Fruit fly (Drosophila melanogaster) whole organism, embryonic: ENCODE results near the gene Sema5c.

Experiments
- Blimp-1 ChIP-seq: fragments of 200-800 bp; sonication (Bioruptor generic); optimal IDR thresholded peaks from 3 replicates; lab custom pipeline; 2018; ENCODE audit warnings: missing biosample characterization, missing genetic modification characterization, mild to moderate bottlenecking, moderate library complexity, missing genetic modification reagents
- CG11504 ChIP-seq: fragments of 200-800 bp; sonication (Bioruptor generic); optimal IDR thresholded peaks from 3 replicates; lab custom pipeline; 2019; ENCODE audit warnings: missing biosample characterization, mild to moderate bottlenecking, missing genetic modification characterization, moderate library complexity
- CG11695 ChIP-seq: fragments of 200-800 bp; sonication (Bioruptor generic); IDR thresholded peaks from 3 replicates; pipeline ENCODE4 v1.3.6; 2022; ENCODE audit warnings: missing biosample characterization, missing genetic modification characterization
- CG12155 ChIP-seq: fragments of 200-800 bp; sonication (Bioruptor generic); optimal IDR thresholded peaks from 3 replicates; lab custom pipeline; 2016; ENCODE audit warnings: missing biosample characterization, missing genetic modification characterization
- CG12219 ChIP-seq: fragments of 200-800 bp; sonication (Bioruptor generic); optimal IDR thresholded peaks from 3 replicates; lab custom pipeline; 2018; ENCODE audit warnings: missing biosample characterization, mild to moderate bottlenecking, missing genetic modification characterization
- CG12769 ChIP-seq: fragments of 200-800 bp; sonication (Bioruptor generic); optimal IDR thresholded peaks from 2 replicates; lab custom pipeline; 2019; ENCODE audit warnings: missing biosample characterization, mild to moderate bottlenecking, missing genetic modification characterization, moderate library complexity
- CG13287 ChIP-seq: fragments of 200-800 bp; sonication (Bioruptor generic); IDR thresholded peaks from 2 replicates; pipeline ENCODE4 v1.3.6; 2022; ENCODE audit warnings: missing biosample characterization, missing genetic modification characterization; ENCODE audit not compliant: partially characterized antibody
- CG1603 ChIP-seq: fragments of 200-800 bp; sonication (Bioruptor generic); optimal IDR thresholded peaks from 2 replicates; lab custom pipeline; 2019; ENCODE audit warnings: missing biosample characterization, mild to moderate bottlenecking, missing genetic modification characterization, moderate library complexity
- CG17359 ChIP-seq: fragments of 200-800 bp; sonication (Bioruptor generic); optimal IDR thresholded peaks from 3 replicates; lab custom pipeline; 2018; ENCODE audit warnings: missing biosample characterization, mild to moderate bottlenecking, missing genetic modification characterization, moderate library complexity
- CG17829 ChIP-seq: fragments of 200-800 bp; optimal IDR thresholded peaks from 2 replicates; lab custom pipeline; 2019; ENCODE audit warnings: missing biosample characterization, mild to moderate bottlenecking, missing genetic modification characterization, moderate library complexity
- CG18619 ChIP-seq: fragments of 200-800 bp; sonication (Bioruptor generic); optimal IDR thresholded peaks from 3 replicates; lab custom pipeline; 2017; ENCODE audit warnings: missing biosample characterization, mild to moderate bottlenecking, missing genetic modification characterization
- CG3281 ChIP-seq: fragments of 200-800 bp; sonication (Bioruptor generic); optimal IDR thresholded peaks from 3 replicates; lab custom pipeline; 2017; ENCODE audit warnings: missing biosample characterization, mild to moderate bottlenecking, missing genetic modification characterization
- CG34376 ChIP-seq: fragments of 200-800 bp; sonication (Bioruptor generic); optimal IDR thresholded peaks from 2 replicates; lab custom pipeline; 2018; ENCODE audit warnings: missing biosample characterization, mild to moderate bottlenecking, missing genetic modification characterization
- CG4730 ChIP-seq: fragments of 200-800 bp; sonication (Bioruptor generic); IDR thresholded peaks from 2 replicates; pipeline ENCODE4 v1.3.6; 2022; ENCODE audit warnings: missing biosample characterization, missing genetic modification characterization
- CG6689 ChIP-seq: fragments of 200-800 bp; sonication (Bioruptor generic); IDR thresholded peaks from 2 replicates; pipeline ENCODE4 v1.3.6; 2022; ENCODE audit warnings: missing biosample characterization, missing genetic modification characterization
- CG7786 ChIP-seq: fragments of 200-800 bp; sonication (Bioruptor generic); optimal IDR thresholded peaks from 2 replicates; lab custom pipeline; 2016; ENCODE audit warnings: missing biosample characterization, missing genetic modification characterization
- CG8359 ChIP-seq: fragments of 200-800 bp; sonication (Bioruptor generic); optimal IDR thresholded peaks from 2 replicates; lab custom pipeline; 2017; ENCODE audit warnings: missing biosample characterization, mild to moderate bottlenecking, missing genetic modification characterization, borderline replicate concordance
- CG8924 ChIP-seq: fragments of 200-800 bp; optimal IDR thresholded peaks from 3 replicates; lab custom pipeline; 2019; ENCODE audit warnings: missing biosample characterization, mild to moderate bottlenecking, missing genetic modification characterization, moderate library complexity
- CG9437 ChIP-seq: fragments of 200-800 bp; sonication (Bioruptor generic); optimal IDR thresholded peaks from 2 replicates; lab custom pipeline; 2018; ENCODE audit warnings: missing biosample characterization, mild to moderate bottlenecking, missing genetic modification characterization
- Dad ChIP-seq: fragments of 200-800 bp; sonication (Bioruptor generic); optimal IDR thresholded peaks from 3 replicates; lab custom pipeline; 2016; ENCODE audit warnings: missing biosample characterization, missing genetic modification characterization
- Dp ChIP-seq: fragments of 200-800 bp; sonication (Bioruptor generic); optimal IDR thresholded peaks from 2 replicates; lab custom pipeline; 2018; ENCODE audit warnings: missing biosample characterization, mild to moderate bottlenecking, missing genetic modification characterization, moderate library complexity
- Eip74EF ChIP-seq, 2 experiments: fragments of 200-800 bp in 1 of 2; fragments of >200 bp in 1 of 2; sonication (Bioruptor generic) in 1 of 2; optimal IDR thresholded peaks; 2 replicates each; lab custom pipeline; 2017 to 2019; ENCODE audit warnings: missing biosample characterization in 2 of 2, missing genetic modification characterization in 2 of 2, mild to moderate bottlenecking in 1 of 2, moderate library complexity in 1 of 2
- MBD-R2 ChIP-seq: fragments of 200-800 bp; sonication (Bioruptor generic); IDR thresholded peaks from 2 replicates; pipeline ENCODE4 v1.3.6; 2022; ENCODE audit warnings: missing biosample characterization, missing genetic modification characterization
- NC2β ChIP-seq: fragments of 200-800 bp; sonication (Bioruptor generic); optimal IDR thresholded peaks from 2 replicates; lab custom pipeline; 2016; ENCODE audit warnings: missing biosample characterization, missing genetic modification characterization
- Sin3A ChIP-seq: fragments of >200 bp; optimal IDR thresholded peaks from 2 replicates; lab custom pipeline; 2018
- Stat92E ChIP-seq, 3 experiments: fragments of >200 bp in 2 of 3; fragments of 200-800 bp in 1 of 3; sonication (Bioruptor generic) in 1 of 3; optimal IDR thresholded peaks; 2 replicates each; lab custom pipeline; 2017 to 2019; ENCODE audit warnings: missing biosample characterization in 3 of 3, missing genetic modification characterization in 3 of 3, mild to moderate bottlenecking in 1 of 3, moderate library complexity in 1 of 3
- Vsx1 ChIP-seq: fragments of 200-800 bp; sonication (Bioruptor generic); optimal IDR thresholded peaks from 2 replicates; lab custom pipeline; 2017; ENCODE audit warnings: missing biosample characterization, mild to moderate bottlenecking, missing genetic modification characterization, missing genetic modification reagents
- amos ChIP-seq: fragments of 200-800 bp; sonication (Bioruptor generic); IDR thresholded peaks from 2 replicates; pipeline ENCODE4 v1.3.6; 2022; ENCODE audit warnings: missing biosample characterization, missing genetic modification characterization; ENCODE audit not compliant: partially characterized antibody
- ash1 ChIP-seq: fragments of 200-800 bp; sonication (Bioruptor generic); optimal IDR thresholded peaks from 2 replicates; lab custom pipeline; 2018; ENCODE audit warnings: missing biosample characterization, mild to moderate bottlenecking, missing genetic modification characterization
- ato ChIP-seq: fragments of 200-800 bp; sonication (Bioruptor generic); IDR thresholded peaks from 2 replicates; pipeline ENCODE4 v1.3.6; 2022; ENCODE audit warnings: missing biosample characterization, missing genetic modification characterization; ENCODE audit not compliant: partially characterized antibody
- bsh ChIP-seq, 2 experiments: fragments of 200-800 bp; sonication (Bioruptor generic); optimal IDR thresholded peaks; 2 replicates each; lab custom pipeline; 2017 to 2018; ENCODE audit warnings: mild to moderate bottlenecking in 2 of 2, missing biosample characterization in 2 of 2, missing genetic modification characterization in 2 of 2, moderate library complexity in 1 of 2
- chm ChIP-seq: fragments of 200-800 bp; sonication (Bioruptor generic); IDR thresholded peaks from 2 replicates; pipeline ENCODE4 v1.3.6; 2022; ENCODE audit warnings: missing biosample characterization, missing genetic modification characterization
- ems ChIP-seq: fragments of 200-800 bp; sonication (Bioruptor generic); optimal IDR thresholded peaks from 3 replicates; lab custom pipeline; 2016; ENCODE audit warnings: missing biosample characterization, missing genetic modification characterization
- exex ChIP-seq: fragments of 200-800 bp; sonication (Bioruptor generic); optimal IDR thresholded peaks from 4 replicates; lab custom pipeline; 2018; ENCODE audit warnings: missing biosample characterization, mild to moderate bottlenecking, missing genetic modification characterization, moderate library complexity
- fd102C ChIP-seq: fragments of 200-800 bp; sonication (Bioruptor generic); optimal IDR thresholded peaks from 2 replicates; lab custom pipeline; 2018; ENCODE audit warnings: missing biosample characterization, mild to moderate bottlenecking, missing genetic modification characterization, moderate library complexity
- fd3F ChIP-seq: fragments of 200-800 bp; sonication (Bioruptor generic); optimal IDR thresholded peaks from 2 replicates; lab custom pipeline; 2018; ENCODE audit warnings: missing biosample characterization, mild to moderate bottlenecking, missing genetic modification characterization, moderate library complexity
- inv ChIP-seq: fragments of 200-800 bp; sonication (Bioruptor generic); IDR thresholded peaks from 2 replicates; pipeline ENCODE4 v1.3.6; 2022; ENCODE audit warnings: missing biosample characterization, missing genetic modification characterization; ENCODE audit not compliant: partially characterized antibody
- kay ChIP-seq: fragments of 200-800 bp; sonication (Bioruptor generic); optimal IDR thresholded peaks from 2 replicates; lab custom pipeline; 2016; ENCODE audit warnings: missing biosample characterization, missing genetic modification characterization
- lmd ChIP-seq: fragments of 200-800 bp; sonication (Bioruptor generic); IDR thresholded peaks from 2 replicates; pipeline ENCODE4 v1.3.6; 2022; ENCODE audit warnings: missing biosample characterization, missing genetic modification characterization
- lola ChIP-seq, 3 experiments: fragments of >200 bp in 2 of 3; fragments of 200-800 bp in 1 of 3; sonication (Bioruptor generic) in 1 of 3; optimal IDR thresholded peaks; 2 replicates each; lab custom pipeline; 2017 to 2019; ENCODE audit warnings: missing biosample characterization in 3 of 3, missing genetic modification characterization in 3 of 3, mild to moderate bottlenecking in 1 of 3, moderate library complexity in 1 of 3
- mirr ChIP-seq: fragments of 200-800 bp; sonication (Bioruptor generic); optimal IDR thresholded peaks from 3 replicates; lab custom pipeline; 2018; ENCODE audit warnings: missing biosample characterization, mild to moderate bottlenecking, missing genetic modification characterization
- nom ChIP-seq: fragments of 200-800 bp; sonication (Bioruptor generic); optimal IDR thresholded peaks from 2 replicates; lab custom pipeline; 2017; ENCODE audit warnings: missing biosample characterization, missing genetic modification characterization, mild to moderate bottlenecking, moderate library complexity, missing genetic modification reagents
- onecut ChIP-seq: fragments of 200-800 bp; sonication (Bioruptor generic); IDR thresholded peaks from 2 replicates; pipeline ENCODE4 v1.3.6; 2022; ENCODE audit warnings: missing biosample characterization, missing genetic modification characterization
- peb ChIP-seq: fragments of 200-800 bp; sonication (Bioruptor generic); IDR thresholded peaks from 2 replicates; pipeline ENCODE4 v1.3.6; 2022; ENCODE audit warnings: missing biosample characterization, missing genetic modification characterization
- pita ChIP-seq: fragments of 200-800 bp; sonication (Bioruptor generic); optimal IDR thresholded peaks from 2 replicates; lab custom pipeline; 2017; ENCODE audit warnings: missing biosample characterization, mild to moderate bottlenecking, missing genetic modification characterization
- repo ChIP-seq: fragments of 200-800 bp; sonication (Bioruptor generic); optimal IDR thresholded peaks from 2 replicates; lab custom pipeline; 2016; ENCODE audit warnings: missing biosample characterization, missing genetic modification characterization
- sisA ChIP-seq: fragments of 200-800 bp; sonication (Bioruptor generic); IDR thresholded peaks from 2 replicates; pipeline ENCODE4 v1.3.6; 2022; ENCODE audit warnings: missing biosample characterization, missing genetic modification characterization
- stc ChIP-seq: fragments of 200-800 bp; sonication (Bioruptor generic); IDR thresholded peaks from 2 replicates; pipeline ENCODE4 v1.3.6; 2022; ENCODE audit warnings: missing biosample characterization, missing genetic modification characterization
- z ChIP-seq: fragments of 200-800 bp; sonication (Bioruptor generic); IDR thresholded peaks from 3 replicates; pipeline ENCODE4 v1.3.6; 2022; ENCODE audit warnings: missing biosample characterization, missing genetic modification characterization

The Sema5c gene

dm6 chr3L:12079319-12079933 lies 2.2 kb downstream of the Sema5c start (continued):
- TF ChIP-seq Eip74EF (GFP tag; optimal IDR thresholded peaks at IDR 0.05; lab: Kevin White, UChicago) (no peak), CG8359 (GFP tag; lab: Kevin White, UChicago) (no peak), CG8924 (tag; lab: Kevin White, UChicago) (no peak), CG34376 (GFP tag; lab: Kevin White, UChicago) (peak; percentile 14), ato (GFP tag; lab: Robert Waterston, UW) (no peak), CG11695 (GFP tag; lab: Robert Waterston, UW) (no peak), onecut (no peak), Sin3A (no peak), stc (GFP tag; lab: Robert Waterston, UW) (no peak), z (GFP tag; lab: Robert Waterston, UW) (no peak), MBD-R2 (GFP tag; lab: Robert Waterston, UW) (no peak), fd3F (no peak), pita (GFP tag; lab: Kevin White, UChicago) (no peak), CG12155 (GFP tag; lab: Kevin White, UChicago) (no peak), inv (no peak), chm (GFP tag; lab: Robert Waterston, UW) (no peak), Stat92E (GFP tag; optimal IDR thresholded peaks at IDR 0.05; lab: Kevin White, UChicago) (no peak), mirr (GFP tag; lab: Kevin White, UChicago) (peak; percentile 76), lmd (no peak), bsh (GFP tag; optimal IDR thresholded peaks at IDR 0.05; lab: Kevin White, UChicago) (no peak), Dp (GFP tag; lab: Kevin White, UChicago) (no peak), CG17829 (no peak), lola (GFP tag; optimal IDR thresholded peaks at IDR 0.05; lab: Kevin White, UChicago) (no peak), peb (GFP tag; lab: Robert Waterston, UW) (no peak), sisA (no peak), amos (GFP tag; lab: Robert Waterston, UW) (no peak), ash1 (no peak), Blimp-1 (GFP tag; lab: Kevin White, UChicago) (peak; percentile 12), ems (GFP tag; lab: Kevin White, UChicago) (no peak), CG18619 (GFP tag; lab: Kevin White, UChicago) (no peak), exex (peak; percentile 95), kay (GFP tag; lab: Kevin White, UChicago) (no peak), Dad (GFP tag; lab: Kevin White, UChicago) (no peak), CG3281 (GFP tag; lab: Kevin White, UChicago) (no peak), CG9437 (GFP tag; lab: Kevin White, UChicago) (no peak), NC2β (GFP tag; lab: Kevin White, UChicago) (no peak), CG12219 (GFP tag; lab: Kevin White, UChicago) (no peak), CG17359 (tag; lab: Kevin White, UChicago) (no peak), CG1603 (tag; lab: Kevin White, UChicago) (no peak), CG12769 (tag; lab: Kevin White, UChicago) (peak; percentile 17), repo (no peak), fd102C (no peak), CG13287 (no peak), CG6689 (GFP tag; lab: Robert Waterston, UW) (no peak), CG11504 (no peak), nom (GFP tag; lab: Kevin White, UChicago) (no peak), CG7786 (no peak), Vsx1 (GFP tag; lab: Kevin White, UChicago) (peak; percentile 64), CG4730 (no peak)
